Worm (Caenorhabditis elegans): Measurements from ENCODE around the gene Y24D9A.6.

DNA sequence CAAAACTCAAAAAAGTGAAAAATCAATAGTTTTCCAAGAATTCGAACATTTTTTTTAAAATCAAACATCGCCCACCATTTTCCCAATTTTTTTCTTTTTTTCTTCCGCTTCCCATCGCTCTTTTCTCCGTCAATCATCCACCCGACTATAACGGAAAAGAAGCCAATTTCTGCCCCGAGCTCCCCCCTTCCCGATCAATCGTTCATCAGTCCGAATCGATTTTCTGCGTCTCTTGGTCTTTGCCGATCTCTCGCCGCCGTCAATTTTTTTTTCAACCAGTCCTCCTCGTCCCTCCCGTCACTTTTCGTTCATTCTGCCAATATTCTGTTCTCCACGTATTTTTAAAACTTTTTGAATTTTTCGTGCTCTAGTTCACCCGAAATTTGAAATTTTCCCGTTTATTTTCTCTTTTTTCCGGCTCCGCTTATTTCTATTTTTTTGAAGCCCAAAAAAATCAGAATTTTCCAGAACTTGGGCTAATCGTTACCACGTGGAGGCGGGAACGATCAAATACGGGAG is 6.2 kb downstream of the Y24D9A.6 start, which contains the start of gene ell-1:
- TF ChIP-seq aly-1 (tag; optimal IDR thresholded peaks at IDR 0.05) (no peak), ama-1 (optimal IDR thresholded peaks at IDR 0.05) (no peak), tbx-37 (GFP tag; conservative IDR thresholded peaks at IDR 0.05) (no peak), B0310.2 (tag; optimal IDR thresholded peaks at IDR 0.05) (no peak), F13C5.2 (tag; optimal IDR thresholded peaks at IDR 0.05) (no peak)
